Worm (Caenorhabditis elegans) whole organism, midembryonic: Measurements from ENCODE around the gene F54C4.4.
A peak's percentile ranks its signal among the peaks of the same experiment; 100 is the strongest.
"Not testable (repeated sequence)": the region's sequence is repeated elsewhere in the genome, so short reads cannot be mapped to it uniquely, and the experiment has no call there.

Experiments
- T22C8.4 ChIP-seq: fragments of 200-800 bp; sonication (Bioruptor generic); IDR thresholded peaks from 2 replicates; pipeline ENCODE4 v1.3.6; 2022; ENCODE audit warnings: missing genetic modification characterization, missing compliant biosample characterization
- cog-1 ChIP-seq: sonication (generic microtip); optimal IDR thresholded peaks from 2 replicates; lab custom pipeline; 2016; ENCODE audit warnings: missing genetic modification characterization, missing compliant biosample characterization
- flt-1 ChIP-seq: fragments of 200-800 bp; sonication (Bioruptor generic); IDR thresholded peaks from 2 replicates; pipeline ENCODE4 v1.3.6; 2022; ENCODE audit warnings: missing genetic modification characterization, missing compliant biosample characterization
- klf-2 ChIP-seq: fragments of 200-800 bp; sonication (Bioruptor generic); conservative IDR thresholded peaks from 2 replicates; pipeline ENCODE4 v1.3.6; 2022; ENCODE audit warnings: missing genetic modification reagents, missing genetic modification characterization, missing compliant biosample characterization
- med-1 ChIP-seq: sonication (generic microtip); optimal IDR thresholded peaks from 2 replicates; lab custom pipeline; 2017; ENCODE audit warnings: missing genetic modification characterization, mild to moderate bottlenecking, missing compliant biosample characterization, antibody characterized with exemption, missing genetic modification reagents; ENCODE audit not compliant: insufficient read depth
- ref-1 ChIP-seq: fragments of 200-800 bp; sonication (Bioruptor generic); conservative IDR thresholded peaks from 2 replicates; pipeline ENCODE4 v1.3.6; 2022; ENCODE audit warnings: missing genetic modification reagents, missing genetic modification characterization, missing compliant biosample characterization
- tab-1 ChIP-seq: fragments of 200-800 bp; sonication (Bioruptor generic); IDR thresholded peaks from 2 replicates; pipeline ENCODE4 v1.3.6; 2022; ENCODE audit warnings: missing genetic modification characterization, missing compliant biosample characterization
- ztf-23 ChIP-seq: fragments of 200-800 bp; sonication (Bioruptor generic); IDR thresholded peaks from 2 replicates; pipeline ENCODE4 v1.3.6; 2022; ENCODE audit warnings: missing genetic modification reagents, missing genetic modification characterization, missing compliant biosample characterization
- ztf-29 ChIP-seq: fragments of 200-800 bp; sonication (Bioruptor generic); IDR thresholded peaks from 2 replicates; pipeline ENCODE4 v1.3.6; 2022; ENCODE audit warnings: missing genetic modification reagents, missing genetic modification characterization, missing compliant biosample characterization

Gene F54C4.4

DNA sequence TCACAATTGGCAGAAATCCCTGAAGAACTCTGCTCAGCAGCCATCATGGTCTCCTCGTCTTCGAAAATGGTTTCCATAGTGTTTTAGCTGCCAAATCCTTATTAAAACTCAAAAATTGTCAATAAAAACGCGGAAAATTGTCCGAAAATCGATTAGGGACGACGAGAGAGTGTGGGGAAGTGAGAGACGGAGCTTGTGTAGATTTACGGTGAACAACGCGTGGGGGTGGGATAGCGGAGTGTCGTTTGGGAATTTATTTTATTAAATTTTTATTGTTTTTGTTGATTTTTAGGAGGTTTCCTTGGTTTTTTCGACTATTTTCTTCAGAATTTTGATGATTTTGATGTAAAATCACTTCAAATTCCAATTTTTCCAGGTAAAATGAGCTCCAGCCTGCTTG is at the start of gene F54C4.4, which contains the start of gene mrpl-40:
Gene F54C4.4 (minus strand): TSS at position 199 of the 400 bp plus-strand sequence.
Gene mrpl-40 (plus strand): TSS at position 377 of the 400 bp plus-strand sequence.
- TF ChIP-seq med-1 (GFP tag; lab: Kevin White, UChicago) (no peak), klf-2 (no peak), ztf-29 (GFP tag; lab: Robert Waterston, UW) (no peak), T22C8.4 (GFP tag; lab: Robert Waterston, UW) (peak; percentile 86), cog-1 (tag; lab: Kevin White, UChicago) (peak; percentile 33), flt-1 (no peak)

DNA sequence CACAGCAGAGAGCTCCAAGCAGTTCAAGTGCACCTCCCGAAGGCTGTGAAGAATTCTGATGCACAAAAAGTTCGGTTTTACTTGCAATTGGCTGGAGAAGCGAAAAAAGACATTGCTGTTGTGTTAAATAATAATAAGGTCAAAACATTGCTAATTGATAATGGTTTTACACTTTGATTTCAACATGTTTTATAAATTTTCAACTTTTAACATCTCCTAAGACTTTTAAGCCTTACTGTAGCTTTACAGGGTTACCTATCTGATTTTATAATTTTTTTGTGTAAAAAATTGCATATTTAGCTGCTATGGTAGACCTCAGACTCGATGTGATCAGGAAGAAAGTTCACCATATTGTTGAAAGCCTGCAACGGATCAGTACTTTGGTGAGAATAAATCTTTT is 47.0 kb upstream of the F54C4.4 start, which contains the start of gene pals-25:
Gene pals-25 (plus strand): TSS at position 301 of the 400 bp plus-strand sequence.
- TF ChIP-seq T22C8.4 (GFP tag; lab: Robert Waterston, UW) (no peak), cog-1 (tag; lab: Kevin White, UChicago) (no peak), klf-2 (no peak), ztf-29 (GFP tag; lab: Robert Waterston, UW) (no peak), med-1 (GFP tag; lab: Kevin White, UChicago) (no peak), ref-1 (GFP tag; lab: Robert Waterston, UW) (no peak), ztf-23 (GFP tag; lab: Robert Waterston, UW) (no peak), tab-1 (GFP tag; lab: Robert Waterston, UW) (no peak)

DNA sequence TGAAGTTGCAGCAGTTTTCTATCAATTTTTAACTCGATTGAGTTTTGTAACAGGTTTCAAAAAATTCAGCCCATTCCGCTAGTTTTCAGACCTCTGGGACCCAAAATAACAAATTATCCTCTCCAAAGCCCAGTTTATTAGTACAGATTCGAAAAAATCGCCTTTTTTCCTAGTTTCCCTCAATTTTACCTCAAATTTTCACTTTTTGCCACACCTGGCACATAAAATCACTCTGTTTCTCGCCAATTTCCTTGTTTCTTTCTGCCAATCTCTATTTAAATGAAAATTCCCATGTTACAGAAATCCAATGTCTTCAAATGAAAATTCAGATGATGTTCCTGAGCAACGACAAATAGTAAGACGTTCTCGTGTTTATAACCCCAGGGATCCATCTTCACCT is 44.9 kb upstream of the F54C4.4 start, which contains the start of gene pals-22:
Gene pals-22 (plus strand): TSS at position 301 of the 400 bp plus-strand sequence.
- no peak for TF ChIP-seq T22C8.4 (GFP tag; lab: Robert Waterston, UW)
- TF ChIP-seq ref-1 (GFP tag; lab: Robert Waterston, UW): no peak
- TF ChIP-seq tab-1 (GFP tag; lab: Robert Waterston, UW): no peak
- no peak for TF ChIP-seq cog-1 (tag; lab: Kevin White, UChicago)
- TF ChIP-seq med-1 (GFP tag; lab: Kevin White, UChicago): no peak
- no peak for TF ChIP-seq klf-2
- TF ChIP-seq ztf-23 (GFP tag; lab: Robert Waterston, UW): no peak
- no peak for TF ChIP-seq ztf-29 (GFP tag; lab: Robert Waterston, UW)
- no peak for TF ChIP-seq flt-1

DNA sequence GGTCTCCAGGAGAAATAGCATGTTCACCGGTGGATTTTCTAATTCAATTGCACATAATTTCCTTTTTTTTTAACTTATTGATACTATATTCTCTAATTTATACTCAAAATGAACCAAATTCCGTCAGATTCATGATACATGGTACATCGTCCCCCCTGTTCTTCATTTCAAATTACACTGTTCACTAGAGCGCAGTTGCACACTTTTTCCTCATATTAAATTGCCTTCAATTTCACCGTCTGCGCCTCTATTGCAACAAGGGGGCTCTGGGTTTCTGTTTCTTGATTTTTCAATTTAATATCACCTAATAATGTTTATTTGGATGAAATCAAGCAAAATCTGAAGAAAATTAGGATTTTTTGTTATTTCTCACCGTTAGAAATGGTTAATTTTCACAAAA is 44.4 kb upstream of the F54C4.4 start:
- TF ChIP-seq cog-1 (tag; lab: Kevin White, UChicago) (peak; percentile 5), med-1 (GFP tag; lab: Kevin White, UChicago) (no peak)

DNA sequence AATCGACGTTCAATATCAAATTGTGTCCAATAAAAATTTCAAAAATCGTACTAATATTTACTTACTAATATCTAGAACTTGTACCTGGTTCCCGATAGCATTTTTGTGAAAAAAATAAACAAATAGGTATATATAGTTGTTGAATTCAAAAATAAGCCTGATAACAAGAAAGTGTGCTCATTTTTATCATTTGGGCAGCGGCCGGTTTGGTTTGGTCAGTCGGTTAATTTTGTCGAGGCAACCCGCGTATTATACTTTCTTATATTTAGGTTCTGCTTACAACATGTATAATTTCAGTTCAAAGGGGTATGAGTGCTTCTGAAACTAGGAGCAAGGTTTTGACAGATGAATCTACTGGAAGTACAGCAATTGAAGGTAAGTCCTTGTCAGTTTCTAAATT is 43.5 kb upstream of the F54C4.4 start, which contains the start of the genes nhr-280 and C29F9.2:
Gene nhr-280 (minus strand): TSS at position 101 of the 400 bp plus-strand sequence.
Gene C29F9.2 (plus strand): TSS at position 298 of the 400 bp plus-strand sequence.
- TF ChIP-seq T22C8.4 (GFP tag; lab: Robert Waterston, UW): no peak
- no peak for TF ChIP-seq cog-1 (tag; lab: Kevin White, UChicago)
- TF ChIP-seq ztf-29 (GFP tag; lab: Robert Waterston, UW): no peak
- TF ChIP-seq klf-2: no peak

DNA sequence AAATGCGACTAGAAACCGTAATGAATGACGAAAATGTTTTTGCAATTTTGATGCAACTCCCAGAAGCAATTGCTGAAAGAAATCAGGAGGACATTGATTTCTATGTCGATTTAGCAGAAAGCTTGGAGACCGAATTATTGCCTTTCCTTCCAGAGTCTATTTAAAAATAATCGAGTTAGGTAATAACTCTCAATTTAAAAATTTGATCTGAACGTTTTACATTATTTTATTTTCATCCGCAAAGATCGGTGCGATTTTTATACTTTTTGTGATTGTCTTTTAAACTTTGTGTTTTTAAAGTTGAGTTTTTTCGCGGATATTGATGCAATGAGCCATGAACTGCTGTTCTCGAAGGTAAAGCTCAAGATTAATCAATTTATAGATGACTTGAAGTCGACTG is 37.3 kb upstream of the F54C4.4 start, which contains the start of gene pals-23:
Gene pals-23 (plus strand): TSS at position 301 of the 400 bp plus-strand sequence.
- TF ChIP-seq klf-2 (no peak), flt-1 (no peak), tab-1 (GFP tag; lab: Robert Waterston, UW) (no peak), ztf-29 (GFP tag; lab: Robert Waterston, UW) (no peak), ref-1 (GFP tag; lab: Robert Waterston, UW) (no peak), med-1 (GFP tag; lab: Kevin White, UChicago) (no peak), T22C8.4 (GFP tag; lab: Robert Waterston, UW) (no peak), cog-1 (tag; lab: Kevin White, UChicago) (no peak), ztf-23 (GFP tag; lab: Robert Waterston, UW) (no peak)

DNA sequence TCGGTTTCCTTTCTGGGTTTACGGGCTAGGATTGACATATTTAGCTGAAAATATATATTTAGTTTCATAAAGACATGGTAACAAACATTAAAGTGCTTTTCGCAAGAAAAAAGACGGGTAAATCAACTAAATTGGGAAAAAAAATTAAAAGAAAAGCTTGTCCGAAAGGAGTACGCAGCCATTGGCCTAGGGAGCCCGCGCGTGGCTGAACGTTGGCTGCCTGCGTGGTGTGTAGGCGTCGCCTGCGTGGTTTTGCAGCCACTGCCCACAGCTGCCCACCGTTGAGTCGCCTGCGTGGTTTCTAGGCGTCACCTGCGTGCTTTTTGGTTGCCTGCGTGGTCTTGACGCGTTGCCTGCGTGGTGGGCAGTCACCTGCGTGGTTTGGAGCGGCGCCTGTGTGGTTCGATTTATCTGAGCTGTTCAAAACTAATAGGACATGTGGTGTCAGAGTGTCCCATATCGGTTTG is 34.8 kb upstream of the F54C4.4 start, which contains the start of gene C29F9.12:
Gene C29F9.12 (minus strand): TSS at position 51 of the 467 bp plus-strand sequence.
- TF ChIP-seq tab-1 (GFP tag; lab: Robert Waterston, UW); flt-1; cog-1 (tag; lab: Kevin White, UChicago): not testable (repeated sequence)

DNA sequence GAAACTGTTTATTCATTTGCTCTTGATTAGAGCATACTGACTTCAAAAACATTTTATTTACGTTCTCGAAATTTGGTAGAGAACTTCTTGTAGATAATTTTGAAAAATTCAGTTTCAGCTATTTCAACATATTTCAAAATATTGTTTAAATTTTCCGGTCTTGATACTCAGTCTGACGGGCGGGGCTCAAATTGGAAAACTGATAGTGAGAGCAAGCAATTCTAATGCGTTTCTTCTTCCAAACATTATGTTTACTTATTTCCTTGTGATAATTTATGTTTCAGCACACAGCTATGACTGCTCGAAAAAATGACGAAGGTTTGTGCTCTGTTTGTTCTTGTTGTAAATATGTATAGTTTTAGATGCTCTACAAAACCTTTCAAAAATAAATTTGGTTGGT is 33.0 kb upstream of the F54C4.4 start, which contains the start of gene pals-24:
Gene pals-24 (plus strand): TSS at position 237 of the 400 bp plus-strand sequence.
- no peak for TF ChIP-seq ref-1 (GFP tag; lab: Robert Waterston, UW)
- no peak for TF ChIP-seq med-1 (GFP tag; lab: Kevin White, UChicago)
- TF ChIP-seq T22C8.4 (GFP tag; lab: Robert Waterston, UW): no peak
- TF ChIP-seq ztf-29 (GFP tag; lab: Robert Waterston, UW): no peak

DNA sequence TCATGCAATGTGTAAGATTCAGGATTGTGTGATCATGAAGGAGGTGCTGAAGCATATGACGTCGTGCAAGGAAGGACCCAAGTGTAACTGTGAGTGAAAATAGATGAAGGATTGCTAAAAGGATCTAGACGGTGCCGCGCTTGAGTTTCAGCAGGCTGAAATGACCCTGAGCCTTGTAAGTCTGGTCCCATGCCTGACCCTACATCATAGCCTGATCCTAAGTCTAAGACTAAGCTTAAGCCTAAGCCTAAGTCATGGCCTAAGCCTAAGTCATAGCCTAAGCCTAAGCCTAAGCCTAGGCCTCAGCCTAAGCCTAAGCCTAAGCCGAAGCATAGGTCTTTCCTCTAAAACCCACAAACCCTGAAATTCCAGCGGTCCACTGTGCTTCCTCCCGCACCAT is 30.7 kb upstream of the F54C4.4 start:
- TF ChIP-seq tab-1 (GFP tag; lab: Robert Waterston, UW) (no peak), klf-2 (no peak), ztf-29 (GFP tag; lab: Robert Waterston, UW) (no peak), ztf-23 (GFP tag; lab: Robert Waterston, UW) (no peak), ref-1 (GFP tag; lab: Robert Waterston, UW) (no peak), flt-1 (no peak), T22C8.4 (GFP tag; lab: Robert Waterston, UW) (no peak), cog-1 (tag; lab: Kevin White, UChicago) (no peak), med-1 (GFP tag; lab: Kevin White, UChicago) (no peak)

DNA sequence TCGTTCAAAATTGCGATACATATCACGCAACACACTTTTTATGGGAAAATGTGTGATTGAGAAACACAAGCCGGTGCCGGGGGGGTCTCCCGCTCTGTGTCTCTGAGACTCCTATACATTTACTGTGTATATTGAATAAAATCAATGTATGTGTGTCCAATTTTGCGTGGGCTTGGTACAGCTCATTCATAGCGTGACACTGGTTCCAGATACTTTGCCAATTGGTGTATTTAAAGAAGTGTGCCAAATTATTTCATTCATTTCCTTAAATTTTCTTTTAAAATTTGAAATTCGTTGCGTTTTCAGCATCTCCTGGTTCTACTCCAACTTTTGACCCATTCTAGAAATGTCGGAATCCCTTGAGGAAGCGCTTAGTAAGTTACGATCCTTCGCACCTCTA is 30.0 kb upstream of the F54C4.4 start, which contains the start of gene C29F9.5:
Gene C29F9.5 (plus strand): TSS at position 301 of the 400 bp plus-strand sequence.
- no peak for TF ChIP-seq T22C8.4 (GFP tag; lab: Robert Waterston, UW)
- no peak for TF ChIP-seq klf-2
- no peak for TF ChIP-seq ztf-23 (GFP tag; lab: Robert Waterston, UW)
